Worm (Caenorhabditis elegans): ENCODE results near the gene bcl-7.
A peak's percentile ranks its signal among the peaks of the same experiment; 100 is the strongest.

bcl-7 gene

DNA sequence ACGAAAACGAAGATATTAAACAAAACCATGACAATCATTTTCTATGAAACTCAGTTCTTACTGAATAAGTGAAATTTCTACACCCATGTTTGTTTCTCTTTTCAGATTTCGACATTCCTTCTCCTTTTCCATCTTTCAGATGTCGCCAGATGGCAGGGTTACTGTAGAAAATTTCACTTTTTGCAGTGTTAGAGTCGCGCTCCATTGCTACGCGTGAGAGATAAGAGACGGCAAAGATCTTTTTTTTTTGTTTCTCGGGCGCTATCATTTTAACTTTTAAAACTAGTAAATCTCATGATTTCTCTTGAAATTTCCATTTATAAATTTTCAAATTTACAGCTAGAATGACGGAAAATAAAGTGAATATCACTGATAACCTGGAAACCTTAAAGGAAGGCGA, 47.7 kb upstream of the bcl-7 start, which contains the start of the genes mig-21 and F01F1.2:
TSS of gene mig-21 (minus strand) at position 166 of the 400 bp plus-strand sequence.
TSS of gene F01F1.2 (plus strand) at position 340 of the 400 bp plus-strand sequence.
- no peak for TF ChIP-seq egl-43 (GFP tag; IDR thresholded peaks at IDR 0.05)
- peak; percentile 49; the same call in 1 of the 2 replicates for TF ChIP-seq lin-38 (GFP tag; IDR thresholded peaks at IDR 0.05)
- TF ChIP-seq mes-2 (tag; optimal IDR thresholded peaks at IDR 0.05; ENCODE audit: poor library complexity, severe bottlenecking) = peak; percentile 31
- no peak for TF ChIP-seq pha-4 (GFP tag; IDR thresholded peaks at IDR 0.05)
- TF ChIP-seq pha-4 (tag; optimal IDR thresholded peaks at IDR 0.05) = no peak
- peak in 1 of 2 experiments; percentile 75 for TF ChIP-seq lsy-2 (tag; optimal IDR thresholded peaks at IDR 0.05)

DNA sequence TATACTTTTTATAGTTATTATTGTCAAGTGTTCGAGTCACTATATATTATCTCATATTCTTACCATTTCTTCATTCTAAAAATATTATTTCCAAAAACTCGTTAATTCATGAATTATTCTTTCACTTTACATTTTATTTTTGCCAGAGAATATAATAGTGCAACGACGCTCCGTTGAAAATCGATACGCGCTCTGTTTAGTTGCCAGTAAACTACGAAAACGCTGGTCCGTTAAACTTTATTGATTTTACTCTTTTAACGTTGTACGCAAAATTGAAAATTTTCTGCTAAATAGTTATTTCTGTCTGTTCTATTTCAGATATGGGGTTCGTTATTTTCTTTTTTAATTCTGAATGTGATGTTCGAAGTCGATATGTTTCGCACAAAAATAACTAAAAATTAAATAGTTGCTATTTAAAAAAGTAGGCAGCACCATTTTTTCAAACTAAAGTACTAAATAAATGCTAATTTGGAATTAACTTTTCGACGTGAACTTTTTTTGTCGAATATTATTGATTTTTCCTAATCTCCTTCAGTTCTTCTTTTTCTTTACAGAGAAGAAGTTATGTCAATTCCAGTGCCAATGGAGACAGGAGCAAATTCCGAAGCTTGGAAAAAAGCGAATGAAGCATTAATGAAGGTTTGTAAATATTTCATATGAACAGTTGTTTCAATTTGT, 46.5 kb upstream of the bcl-7 start, which contains the start of gene hpo-10:
TSS of gene hpo-10 (plus strand) at position 199 of the 678 bp plus-strand sequence.
- TF ChIP-seq Y5F2A.4 (GFP tag; optimal IDR thresholded peaks at IDR 0.05) = no peak
- peak; percentile 37; the same call in 1 of the 2 replicates for TF ChIP-seq lin-38 (GFP tag; IDR thresholded peaks at IDR 0.05)
- peak; percentile 12 for TF ChIP-seq dpl-1 (GFP tag; optimal IDR thresholded peaks at IDR 0.05)
- peak; percentile 55 for TF ChIP-seq mes-2 (tag; optimal IDR thresholded peaks at IDR 0.05; ENCODE audit: poor library complexity, severe bottlenecking)
- peak; percentile 96 for TF ChIP-seq aha-1 (tag)
- peak; percentile 32 for TF ChIP-seq mep-1 (tag; optimal IDR thresholded peaks at IDR 0.05)
- no peak for TF ChIP-seq lin-1 (GFP tag; IDR thresholded peaks at IDR 0.05)
- peak in 1 of 2 experiments; percentile 65 for TF ChIP-seq lsy-2 (tag; optimal IDR thresholded peaks at IDR 0.05)
- no peak for TF ChIP-seq unc-130 (GFP tag; optimal IDR thresholded peaks at IDR 0.05)
- TF ChIP-seq nhr-28 (tag; optimal IDR thresholded peaks at IDR 0.05) = no peak
- TF ChIP-seq nhr-6 (tag; optimal IDR thresholded peaks at IDR 0.05) = peak; percentile 43
- no peak for TF ChIP-seq daf-16 (GFP tag; optimal IDR thresholded peaks at IDR 0.05)
- TF ChIP-seq daf-16 (tag; optimal IDR thresholded peaks at IDR 0.05) = peak; percentile 31
- TF ChIP-seq nhr-42 (GFP tag; IDR thresholded peaks at IDR 0.05) = no peak
- peak; percentile 89 for TF ChIP-seq T20F7.1 (GFP tag; optimal IDR thresholded peaks at IDR 0.05)
- no peak for TF ChIP-seq R02D3.7 (tag; optimal IDR thresholded peaks at IDR 0.05)
- TF ChIP-seq F26F4.8 (GFP tag; conservative IDR thresholded peaks at IDR 0.05) = no peak
- peak; percentile 48 for TF ChIP-seq dve-1 (tag; optimal IDR thresholded peaks at IDR 0.05; ENCODE audit: insufficient read depth)
- TF ChIP-seq nhr-76 (tag; optimal IDR thresholded peaks at IDR 0.05) = no peak
- TF ChIP-seq hlh-30 (tag; optimal IDR thresholded peaks at IDR 0.05; ENCODE audit: insufficient read depth) = peak; percentile 22

DNA sequence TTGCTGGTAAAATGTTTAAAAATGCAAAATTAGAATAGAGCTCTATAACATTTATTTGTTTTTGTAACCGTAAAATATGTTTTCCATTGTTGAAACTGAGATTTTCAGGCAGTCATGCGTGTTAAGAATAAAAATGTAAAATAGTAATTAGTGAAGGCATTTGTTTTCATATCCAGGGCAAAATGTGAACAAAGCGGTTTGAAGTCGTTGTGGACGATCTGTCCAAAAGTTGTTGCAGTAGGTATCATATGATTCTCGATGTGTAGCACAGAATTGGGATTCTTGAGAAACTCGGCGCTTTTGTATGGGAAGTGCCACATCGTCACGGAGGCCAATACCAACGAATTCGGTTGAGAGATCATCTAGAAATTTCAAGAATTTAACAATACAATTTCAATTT, 43.6 kb upstream of the bcl-7 start:
- no peak for TF ChIP-seq nhr-11 (tag; optimal IDR thresholded peaks at IDR 0.05)
- 0 out of 2 replicates have a peak, but pooled peaks have one; percentile 16 for TF ChIP-seq T26A8.4 (GFP tag; IDR thresholded peaks at IDR 0.05)
- TF ChIP-seq daf-19 (GFP tag; conservative IDR thresholded peaks at IDR 0.05) = no peak
- no peak for TF ChIP-seq F37D6.2 (tag; optimal IDR thresholded peaks at IDR 0.05)
- TF ChIP-seq duxl-1 (tag; optimal IDR thresholded peaks at IDR 0.05; ENCODE audit: poor library complexity) = no peak
- TF ChIP-seq lin-38 (GFP tag; IDR thresholded peaks at IDR 0.05) = peak; percentile 33
- no peak for TF ChIP-seq saeg-2 (GFP tag; IDR thresholded peaks at IDR 0.05)
- no peak for TF ChIP-seq unc-130 (GFP tag; optimal IDR thresholded peaks at IDR 0.05)
- TF ChIP-seq php-3 (GFP tag; IDR thresholded peaks at IDR 0.05) = no peak

DNA sequence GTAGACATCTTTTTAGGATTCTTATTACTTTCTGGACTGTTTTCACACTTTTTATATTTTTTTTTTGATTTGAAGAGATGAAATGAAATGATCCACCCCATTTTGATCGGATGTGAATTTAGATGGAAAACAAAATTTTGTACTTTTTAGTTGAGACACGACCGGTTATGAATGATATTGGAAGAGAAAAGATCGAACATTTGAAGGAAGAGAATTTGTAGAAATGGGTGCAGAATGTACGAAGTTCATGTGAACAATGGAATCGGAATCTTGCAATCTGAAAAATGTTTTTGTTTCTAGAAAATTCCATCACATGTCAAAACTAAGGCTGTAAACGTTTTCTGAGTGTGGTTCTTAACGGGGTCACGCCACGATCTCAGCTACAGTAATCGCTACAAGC, 43.1 kb upstream of the bcl-7 start, which contains the start of gene F01F1.14:
TSS of gene F01F1.14 (minus strand) at position 101 of the 400 bp plus-strand sequence.
- TF ChIP-seq zip-11 (GFP tag; IDR thresholded peaks at IDR 0.05) (no peak), nhr-102 (tag; optimal IDR thresholded peaks at IDR 0.05) (no peak), lin-13 (GFP tag; optimal IDR thresholded peaks at IDR 0.05) (no peak), mxl-3 (GFP tag; optimal IDR thresholded peaks at IDR 0.05) (no peak), skn-1 (tag; optimal IDR thresholded peaks at IDR 0.05) (no peak), zfp-3 (GFP tag; conservative IDR thresholded peaks at IDR 0.05) (no peak)

Measured in whole organism, L4 larva.